Worm (Caenorhabditis elegans) whole organism, L4 larva: ENCODE results near the gene degt-1.

ENCODE experiments used
- aly-2 ChIP-seq: sonication (generic microtip); optimal IDR thresholded peaks from 2 replicates; lab custom pipeline; 2018; ENCODE audit warnings: missing biosample characterization, missing genetic modification characterization
- ama-1 ChIP-seq: fragments of 150-350 bp; optimal IDR thresholded peaks from 2 replicates; lab custom pipeline; 2014; ENCODE audit warnings: inconsistent platforms, mixed read lengths
- ceh-82 ChIP-seq: sonication (generic microtip); optimal IDR thresholded peaks from 2 replicates; lab custom pipeline; 2017; ENCODE audit warnings: missing biosample characterization, missing genetic modification characterization
- duxl-1 ChIP-seq: sonication (generic microtip); optimal IDR thresholded peaks from 2 replicates; lab custom pipeline; 2016; ENCODE audit warnings: mild to moderate bottlenecking, missing genetic modification characterization, moderate library complexity, missing compliant biosample characterization; ENCODE audit not compliant: poor library complexity
- fos-1 ChIP-seq: fragments of 150-350 bp; optimal IDR thresholded peaks from 2 replicates; lab custom pipeline; 2014; ENCODE audit warnings: missing biosample characterization, missing genetic modification characterization
- jun-1 ChIP-seq: fragments of 150-350 bp; optimal IDR thresholded peaks from 2 replicates; lab custom pipeline; 2014; ENCODE audit warnings: missing biosample characterization, missing genetic modification reagents, missing genetic modification characterization
- madf-5 ChIP-seq, 2 experiments: fragments of 200-800 bp; sonication (Bioruptor generic); IDR thresholded peaks; 2 replicates each; pipeline ENCODE4 v1.3.6; 2022; ENCODE audit warnings: missing compliant biosample characterization in 2 of 2, missing genetic modification characterization in 2 of 2
- mxl-2 ChIP-seq: fragments of 200-800 bp; sonication (Bioruptor generic); conservative IDR thresholded peaks from 2 replicates; pipeline ENCODE4 v1.3.6; 2022; ENCODE audit warnings: missing genetic modification reagents, missing genetic modification characterization, missing compliant biosample characterization
- nhr-76 ChIP-seq: fragments of 150-350 bp; optimal IDR thresholded peaks from 2 replicates; lab custom pipeline; 2014; ENCODE audit warnings: missing biosample characterization, missing genetic modification characterization
- pqm-1 ChIP-seq: sonication (generic microtip); optimal IDR thresholded peaks from 2 replicates; lab custom pipeline; 2017; ENCODE audit warnings: missing biosample characterization, missing genetic modification characterization
- unc-39 ChIP-seq: sonication (generic microtip); optimal IDR thresholded peaks from 2 replicates; lab custom pipeline; 2017; ENCODE audit warnings: missing biosample characterization, missing genetic modification characterization
- unc-62 ChIP-seq, 3 experiments: fragments of 150-350 bp in 1 of 3; sonication (generic microtip); optimal IDR thresholded peaks in 2 of 3; peaks in 1 of 3; 1 replicate in 1 of 3; 2 replicates in 2 of 3; lab custom pipeline; 2014 to 2017; ENCODE audit warnings: missing biosample characterization in 3 of 3, missing genetic modification characterization in 3 of 3, missing genetic modification reagents in 3 of 3, missing genotype in 1 of 3

DNA sequence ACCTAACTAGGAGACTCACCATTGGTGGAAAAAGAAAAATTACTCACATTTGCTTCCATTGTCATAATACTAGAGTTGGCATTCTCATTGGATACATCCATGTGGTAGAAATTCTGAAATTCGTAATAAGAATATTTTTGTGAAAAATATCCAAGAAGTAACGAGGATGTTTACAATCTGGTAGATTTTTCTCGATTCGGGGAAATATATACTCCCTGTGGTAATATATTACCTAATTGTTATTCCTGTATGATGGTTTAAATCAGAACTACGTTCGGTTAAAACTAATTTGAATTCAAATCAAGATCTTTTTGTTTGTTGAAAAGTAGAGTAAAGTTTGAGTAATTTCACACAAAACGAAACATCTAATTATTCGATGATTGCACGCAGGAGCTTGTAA is 8.9 kb downstream of the degt-1 start, which contains the start of gene srd-34:
- no peak for TF ChIP-seq jun-1 (tag; lab: Kevin White, UChicago)
- TF ChIP-seq unc-62 (GFP tag; optimal IDR thresholded peaks at IDR 0.05 in 1 of 2; lab: Kevin White, UChicago) = no peak
- no peak for TF ChIP-seq unc-62 (tag; optimal IDR thresholded peaks at IDR 0.05; lab: Kevin White, UChicago)
- TF ChIP-seq duxl-1 (tag; lab: Kevin White, UChicago) = no peak
- no peak for TF ChIP-seq pqm-1 (tag; lab: Kevin White, UChicago)
- no peak for TF ChIP-seq madf-5 (GFP tag; IDR thresholded peaks at IDR 0.05; lab: Robert Waterston, UW)
- TF ChIP-seq nhr-76 = no peak
- TF ChIP-seq mxl-2 (GFP tag; lab: Robert Waterston, UW) = no peak
- no peak for TF ChIP-seq ama-1 (lab: Kevin White, UChicago)
- no peak for TF ChIP-seq ceh-82 (tag; lab: Kevin White, UChicago)
- TF ChIP-seq aly-2 (tag; lab: Kevin White, UChicago) = no peak
- TF ChIP-seq fos-1 (tag; lab: Kevin White, UChicago) = no peak
- no peak for TF ChIP-seq unc-39 (tag; lab: Kevin White, UChicago)
